Worm (Caenorhabditis elegans) whole organism, late embryonic: ENCODE data around the gene T10G3.4.

ENCODE experiments used
- Y22D7AL.16 ChIP-seq: sonication (generic microtip); optimal IDR thresholded peaks from 2 replicates; lab custom pipeline; 2016; ENCODE audit warnings: missing genetic modification characterization, missing compliant biosample characterization
- ahr-1 ChIP-seq: sonication (generic microtip); optimal IDR thresholded peaks from 2 replicates; lab custom pipeline; 2016; ENCODE audit warnings: missing genetic modification characterization, missing compliant biosample characterization
- ama-1 ChIP-seq: fragments of 150-350 bp; optimal IDR thresholded peaks from 2 replicates; lab custom pipeline; 2014
- nfya-1 ChIP-seq: sonication (generic microtip); optimal IDR thresholded peaks from 2 replicates; lab custom pipeline; 2017; ENCODE audit warnings: missing genetic modification characterization, mild to moderate bottlenecking, missing compliant biosample characterization, antibody characterized with exemption, moderate library complexity
- nhr-11 ChIP-seq: fragments of 150-350 bp; optimal IDR thresholded peaks from 2 replicates; lab custom pipeline; 2014; ENCODE audit warnings: missing biosample characterization, missing genetic modification characterization
- odd-2 ChIP-seq: sonication (generic microtip); optimal IDR thresholded peaks from 2 replicates; lab custom pipeline; 2017; ENCODE audit warnings: antibody characterized with exemption, mild to moderate bottlenecking, missing genetic modification characterization, missing compliant biosample characterization
- pag-3 ChIP-seq: sonication (generic microtip); optimal IDR thresholded peaks from 2 replicates; lab custom pipeline; 2016; ENCODE audit warnings: missing compliant biosample characterization, missing genetic modification characterization, borderline replicate concordance
- pros-1 ChIP-seq: fragments of 150-350 bp; optimal IDR thresholded peaks from 2 replicates; lab custom pipeline; 2014; ENCODE audit warnings: missing biosample characterization, missing genetic modification reagents, missing genetic modification characterization
- tbx-2 ChIP-seq: sonication (generic microtip); optimal IDR thresholded peaks from 2 replicates; lab custom pipeline; 2016; ENCODE audit warnings: missing genetic modification characterization, missing compliant biosample characterization
- ttx-3 ChIP-seq: sonication (generic microtip); optimal IDR thresholded peaks from 2 replicates; lab custom pipeline; 2016; ENCODE audit warnings: missing genetic modification reagents, missing genetic modification characterization, missing compliant biosample characterization

ce11 chrV:13529165-13529564 lies 44.9 kb upstream of the T10G3.4 start:
- TF ChIP-seq nfya-1 (tag; lab: Kevin White, UChicago): no peak
- TF ChIP-seq pros-1 (tag; lab: Kevin White, UChicago): no peak
- no peak for TF ChIP-seq tbx-2 (tag; lab: Kevin White, UChicago)
- TF ChIP-seq odd-2 (tag; lab: Kevin White, UChicago): no peak
- no peak for TF ChIP-seq ttx-3 (tag; lab: Kevin White, UChicago)
- no peak for TF ChIP-seq nhr-11 (tag; lab: Kevin White, UChicago)
- no peak for TF ChIP-seq ahr-1 (tag; lab: Kevin White, UChicago)
- TF ChIP-seq Y22D7AL.16: no peak
- TF ChIP-seq pag-3 (tag; lab: Kevin White, UChicago): no peak
- no peak for TF ChIP-seq ama-1
